Fruit fly (Drosophila melanogaster): ENCODE data around the gene CG1265.

DNA sequence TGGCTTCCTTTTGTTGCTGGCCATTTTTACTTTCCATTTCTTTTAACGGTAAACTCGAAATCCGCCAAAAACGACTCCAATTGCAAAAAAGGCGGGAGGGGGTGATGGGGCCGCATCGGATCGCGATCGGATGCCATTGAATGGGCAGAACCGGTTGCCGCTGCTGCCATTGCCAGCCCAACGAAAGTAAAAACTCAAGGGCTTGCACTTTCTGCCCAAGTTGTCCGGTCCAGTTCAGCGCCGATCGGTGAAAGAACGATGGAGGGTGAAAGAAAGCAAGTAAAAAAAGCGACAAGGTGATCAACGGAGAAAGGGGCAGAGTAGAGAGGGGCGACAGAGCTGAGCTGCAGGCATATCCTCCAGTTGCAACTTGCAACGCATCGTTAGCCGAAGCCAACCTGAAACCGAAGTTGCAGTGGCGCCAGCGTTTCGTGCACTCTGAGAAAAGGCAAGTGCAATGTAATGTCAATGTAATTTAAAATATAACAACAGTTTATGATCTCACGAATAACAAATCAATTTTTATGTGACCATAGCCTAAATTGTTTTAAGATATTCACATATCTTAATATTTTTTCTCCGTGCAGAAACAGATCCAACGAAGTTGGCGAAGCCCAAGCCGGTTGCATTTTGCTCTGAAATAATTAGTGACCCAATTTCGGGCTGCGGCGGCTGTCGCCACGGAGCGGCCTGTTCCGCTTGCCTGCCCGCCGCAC, 49.8 kb downstream of the CG1265 start:
- TF ChIP-seq pan (optimal IDR thresholded peaks at IDR 0.05) (no peak), Dll (optimal IDR thresholded peaks at IDR 0.05) (no peak), usp (GFP tag; optimal IDR thresholded peaks at IDR 0.05) (no peak), psq (optimal IDR thresholded peaks at IDR 0.05) (no peak)

Measured in whole organism.